Worm (Caenorhabditis elegans): ENCODE measurements around the gene pals-28.

Gene pals-28

DNA sequence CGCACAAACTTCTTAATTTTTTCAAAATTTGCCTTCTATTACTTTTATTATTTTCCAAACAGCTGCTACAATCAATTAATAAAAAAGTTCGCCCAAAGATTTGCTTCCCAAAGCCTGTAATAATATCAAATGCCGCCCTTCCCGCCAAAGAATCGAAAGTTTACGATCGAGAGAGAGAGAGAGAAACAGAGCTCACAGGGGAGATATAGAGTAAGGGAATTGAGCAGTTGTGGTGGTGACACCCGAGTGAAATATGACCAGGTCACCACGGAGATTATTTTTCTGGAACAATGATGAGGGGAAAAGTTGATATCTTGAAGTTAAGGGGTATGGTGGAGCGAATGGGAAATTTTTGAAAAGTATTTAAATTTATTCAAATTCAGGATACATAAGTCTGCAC lies 24.7 kb upstream of the pals-28 start:
- TF ChIP-seq lin-29 (GFP tag; IDR thresholded peaks at IDR 0.05): no peak

DNA sequence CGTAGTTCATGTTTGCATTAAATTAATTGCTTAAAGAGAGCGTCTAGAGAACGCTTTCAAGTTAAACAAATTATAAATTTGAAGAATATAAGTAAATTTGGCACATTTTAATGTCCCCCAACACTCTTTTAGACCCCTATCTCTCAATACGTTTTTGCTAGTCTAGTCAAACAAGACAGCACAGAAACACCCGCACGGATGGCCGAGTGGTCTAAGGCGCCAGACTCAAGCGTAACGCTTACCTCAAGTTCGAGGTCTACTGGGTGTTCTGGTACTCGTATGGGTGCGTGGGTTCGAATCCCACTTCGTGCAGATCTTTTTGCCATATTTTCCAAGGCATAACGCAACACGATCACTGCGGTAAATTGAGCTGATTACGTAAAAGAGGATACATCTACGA lies 22.3 kb upstream of the pals-28 start:
- TF ChIP-seq egl-43 (GFP tag; IDR thresholded peaks at IDR 0.05): peak; percentile 69
- peak; percentile 63; the same call in 1 of the 2 replicates for TF ChIP-seq Y48G9A.11 (GFP tag; IDR thresholded peaks at IDR 0.05)
- 0 out of 2 replicates have a peak, but pooled peaks have one; percentile 16 for TF ChIP-seq lin-29 (GFP tag; IDR thresholded peaks at IDR 0.05)
- no peak for TF ChIP-seq lsy-2 (tag; optimal IDR thresholded peaks at IDR 0.05)
- TF ChIP-seq hif-1 (tag; optimal IDR thresholded peaks at IDR 0.05): peak in 1 of 2 experiments; percentile 1
- TF ChIP-seq ceh-44 (GFP tag; IDR thresholded peaks at IDR 0.05): no peak
- TF ChIP-seq pqm-1 (tag; optimal IDR thresholded peaks at IDR 0.05): no peak
- TF ChIP-seq arid-1 (GFP tag; conservative IDR thresholded peaks at IDR 0.05): peak; percentile 63; the same call in 1 of the 2 replicates
- TF ChIP-seq ZK546.5 (tag; optimal IDR thresholded peaks at IDR 0.05): no peak
- TF ChIP-seq sdz-12 (GFP tag; optimal IDR thresholded peaks at IDR 0.05): no peak
- peak; percentile 12 for TF ChIP-seq rbr-2 (tag; optimal IDR thresholded peaks at IDR 0.05)
- no peak for TF ChIP-seq aha-1 (tag)
- TF ChIP-seq lir-3 (tag; optimal IDR thresholded peaks at IDR 0.05): peak; percentile 22
- TF ChIP-seq F44E2.7 (GFP tag; IDR thresholded peaks at IDR 0.05): 0 out of 2 replicates have a peak, but pooled peaks have one; percentile 34
- TF ChIP-seq jun-1 (tag; optimal IDR thresholded peaks at IDR 0.05): no peak
- peak; percentile 63 for TF ChIP-seq mes-2 (tag; optimal IDR thresholded peaks at IDR 0.05; ENCODE audit: poor library complexity, severe bottlenecking)
- no peak for TF ChIP-seq unc-39 (tag; optimal IDR thresholded peaks at IDR 0.05)
- no peak for TF ChIP-seq daf-16 (GFP tag; optimal IDR thresholded peaks at IDR 0.05)
- no peak for TF ChIP-seq daf-16 (tag; optimal IDR thresholded peaks at IDR 0.05)
- TF ChIP-seq hlh-11 (tag; optimal IDR thresholded peaks at IDR 0.05): peak; percentile 21
- TF ChIP-seq dmd-6 (GFP tag; IDR thresholded peaks at IDR 0.05): peak; percentile 43; the same call in 1 of the 2 replicates
- TF ChIP-seq madf-5 (GFP tag; IDR thresholded peaks at IDR 0.05): 0 out of 4 replicates have a peak, but pooled peaks of 1 of the 2 experiments have one; percentile 18
- TF ChIP-seq F49E8.2 (tag; optimal IDR thresholded peaks at IDR 0.05; ENCODE audit: borderline replicate concordance): no peak
- TF ChIP-seq hmg-1.1 (GFP tag; IDR thresholded peaks at IDR 0.05): 0 out of 2 replicates have a peak, but pooled peaks have one; percentile 36
- TF ChIP-seq nhr-41 (GFP tag; IDR thresholded peaks at IDR 0.05): no peak
- TF ChIP-seq php-3 (GFP tag; IDR thresholded peaks at IDR 0.05): no peak
- TF ChIP-seq D1046.2 (GFP tag; IDR thresholded peaks at IDR 0.05): no peak
- no peak for TF ChIP-seq egl-27 (tag; optimal IDR thresholded peaks at IDR 0.05)
- TF ChIP-seq Y5F2A.4 (GFP tag; optimal IDR thresholded peaks at IDR 0.05): no peak
- peak; percentile 73; the same call in 1 of the 2 replicates for TF ChIP-seq lim-7 (GFP tag; IDR thresholded peaks at IDR 0.05)
- 0 out of 2 replicates have a peak, but pooled peaks have one; percentile 25 for TF ChIP-seq snpc-1.2 (GFP tag; IDR thresholded peaks at IDR 0.05)
- no peak for TF ChIP-seq nhr-76 (tag; optimal IDR thresholded peaks at IDR 0.05)
- TF ChIP-seq madf-9 (GFP tag; conservative IDR thresholded peaks at IDR 0.05): peak; percentile 64; the same call in 1 of the 2 replicates
- no peak for TF ChIP-seq ztf-11 (tag; optimal IDR thresholded peaks at IDR 0.05)
- TF ChIP-seq ZK337.2 (GFP tag; IDR thresholded peaks at IDR 0.05): no peak
- 0 out of 2 replicates have a peak, but pooled peaks have one; percentile 20 for TF ChIP-seq lin-1 (GFP tag; IDR thresholded peaks at IDR 0.05)
- TF ChIP-seq hlh-30 (tag; optimal IDR thresholded peaks at IDR 0.05; ENCODE audit: insufficient read depth): peak; percentile 19
- TF ChIP-seq unc-62 (GFP tag; optimal IDR thresholded peaks at IDR 0.05 in 1 of 2): peak in 1 of 2 experiments; percentile 52
- no peak for TF ChIP-seq unc-62 (tag; optimal IDR thresholded peaks at IDR 0.05)
- TF ChIP-seq mep-1 (tag; optimal IDR thresholded peaks at IDR 0.05): no peak
- no peak for TF ChIP-seq Y105C5A.15 (GFP tag; IDR thresholded peaks at IDR 0.05)
- no peak for TF ChIP-seq fos-1 (tag; optimal IDR thresholded peaks at IDR 0.05)
- peak; percentile 69; the same call in 1 of the 2 replicates for TF ChIP-seq dmd-8 (GFP tag; IDR thresholded peaks at IDR 0.05)
- no peak for TF ChIP-seq mdt-29 (GFP tag; IDR thresholded peaks at IDR 0.05)
- 0 out of 2 replicates have a peak, but pooled peaks have one; percentile 43 for TF ChIP-seq dmd-9 (GFP tag; IDR thresholded peaks at IDR 0.05)
- peak; percentile 71 for TF ChIP-seq vab-7 (GFP tag; IDR thresholded peaks at IDR 0.05)
- TF ChIP-seq aly-2 (tag; optimal IDR thresholded peaks at IDR 0.05): no peak
- TF ChIP-seq lin-39 (tag; optimal IDR thresholded peaks at IDR 0.05): no peak

All from whole organism, L4 larva.